Fruit fly (Drosophila melanogaster) whole organism, prepupa: ENCODE measurements around the gene csw.

ENCODE experiments used
- CG31627 ChIP-seq: fragments of 200-800 bp; sonication (Bioruptor generic); optimal IDR thresholded peaks from 3 replicates; lab custom pipeline; 2016; ENCODE audit warnings: missing biosample characterization, missing genetic modification characterization
- CG6276 ChIP-seq: fragments of 200-800 bp; sonication (Bioruptor generic); optimal IDR thresholded peaks from 2 replicates; lab custom pipeline; 2017; ENCODE audit warnings: missing biosample characterization, mild to moderate bottlenecking, missing genetic modification characterization
- CG6854 ChIP-seq: fragments of 200-800 bp; sonication (Bioruptor generic); optimal IDR thresholded peaks from 2 replicates; lab custom pipeline; 2017; ENCODE audit warnings: missing biosample characterization, mild to moderate bottlenecking, missing genetic modification characterization
- CG8632 ChIP-seq: fragments of 200-800 bp; sonication (Bioruptor generic); optimal IDR thresholded peaks from 3 replicates; lab custom pipeline; 2016; ENCODE audit warnings: missing biosample characterization, missing genetic modification characterization
- Ets21C ChIP-seq: fragments of 200-800 bp; sonication (Bioruptor generic); optimal IDR thresholded peaks from 3 replicates; lab custom pipeline; 2016; ENCODE audit warnings: missing biosample characterization, missing genetic modification characterization
- Ets96B ChIP-seq: fragments of 200-800 bp; optimal IDR thresholded peaks from 2 replicates; lab custom pipeline; 2019; ENCODE audit warnings: missing biosample characterization, mild to moderate bottlenecking, missing genetic modification characterization, moderate library complexity
- Hr4 ChIP-seq: fragments of 200-800 bp; sonication (Bioruptor generic); optimal IDR thresholded peaks from 3 replicates; lab custom pipeline; 2016; ENCODE audit warnings: missing biosample characterization, missing genetic modification characterization
- acj6 ChIP-seq: fragments of 200-800 bp; sonication (Bioruptor generic); optimal IDR thresholded peaks from 3 replicates; lab custom pipeline; 2016; ENCODE audit warnings: missing biosample characterization, missing genetic modification characterization
- fd59A ChIP-seq: fragments of 200-800 bp; sonication (Bioruptor generic); optimal IDR thresholded peaks from 2 replicates; lab custom pipeline; 2017; ENCODE audit warnings: missing biosample characterization, mild to moderate bottlenecking, missing genetic modification characterization, missing genetic modification reagents
- fd85E ChIP-seq: fragments of 200-800 bp; sonication (Bioruptor generic); optimal IDR thresholded peaks from 3 replicates; lab custom pipeline; 2016; ENCODE audit warnings: missing biosample characterization, missing genetic modification characterization
- spab ChIP-seq: fragments of 200-800 bp; sonication (Bioruptor generic); optimal IDR thresholded peaks from 2 replicates; lab custom pipeline; 2017; ENCODE audit warnings: missing biosample characterization, mild to moderate bottlenecking, missing genetic modification characterization, missing genetic modification reagents

- TF ChIP-seq CG6854 (no peak), Ets96B (tag; lab: Kevin White, UChicago) (no peak), fd85E (GFP tag; lab: Kevin White, UChicago) (no peak), spab (GFP tag; lab: Kevin White, UChicago) (no peak), CG8632 (GFP tag; lab: Kevin White, UChicago) (no peak), Hr4 (GFP tag; lab: Kevin White, UChicago) (no peak), fd59A (GFP tag; lab: Kevin White, UChicago) (no peak), CG31627 (GFP tag; lab: Kevin White, UChicago) (no peak), CG6276 (no peak), acj6 (GFP tag; lab: Kevin White, UChicago) (no peak), Ets21C (GFP tag; lab: Kevin White, UChicago) (no peak)
Observed at dm6 chrX:2157929-2158610, 64.0 kb downstream of the csw start.
